Worm (Caenorhabditis elegans): ENCODE measurements around the gene ooc-5.

ooc-5 gene

DNA sequence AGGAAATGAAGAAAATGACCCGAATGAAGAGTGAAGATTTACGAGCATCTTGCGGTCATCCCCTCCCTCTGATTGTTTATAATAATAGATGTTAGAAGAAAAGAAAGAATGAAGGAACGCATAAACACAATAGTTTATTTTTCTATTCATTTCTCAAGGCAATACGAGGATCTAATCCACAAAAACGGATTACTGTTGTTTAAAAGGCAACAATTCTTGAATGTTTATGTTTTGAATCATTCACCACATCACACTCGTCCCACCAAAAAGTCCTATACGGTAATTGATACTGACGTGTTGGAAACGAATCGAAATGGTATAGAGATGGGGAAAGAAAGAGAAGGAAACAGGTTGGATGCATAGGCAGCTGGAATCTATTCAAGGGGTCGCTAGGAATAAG lies 28.7 kb downstream of the ooc-5 start:
- no peak for TF ChIP-seq nhr-120 (GFP tag; IDR thresholded peaks at IDR 0.05)
- no peak for TF ChIP-seq D2030.7 (GFP tag; IDR thresholded peaks at IDR 0.05)
- TF ChIP-seq cebp-2 (GFP tag; IDR thresholded peaks at IDR 0.05), result no peak
- TF ChIP-seq athp-1 (tag; optimal IDR thresholded peaks at IDR 0.05), result no peak
- TF ChIP-seq cebp-1 (GFP tag; IDR thresholded peaks at IDR 0.05), result no peak
- no peak for TF ChIP-seq cebp-1 (tag; optimal IDR thresholded peaks at IDR 0.05)
- TF ChIP-seq tlf-1 (GFP tag; optimal IDR thresholded peaks at IDR 0.05), result no peak
- TF ChIP-seq Y53F4B.3 (GFP tag; IDR thresholded peaks at IDR 0.05), result no peak
- no peak for TF ChIP-seq lin-40 (tag; optimal IDR thresholded peaks at IDR 0.05)
- TF ChIP-seq F10E7.11 (tag; optimal IDR thresholded peaks at IDR 0.05), result no peak
- TF ChIP-seq pbrm-1 (GFP tag; IDR thresholded peaks at IDR 0.05), result no peak
- TF ChIP-seq Y95B8A.8 (GFP tag; IDR thresholded peaks at IDR 0.05), result no peak
- no peak for TF ChIP-seq ceh-58 (GFP tag; IDR thresholded peaks at IDR 0.05)
- no peak for TF ChIP-seq lsl-1 (GFP tag; optimal IDR thresholded peaks at IDR 0.05)
- TF ChIP-seq madf-3 (GFP tag; IDR thresholded peaks at IDR 0.05), result no peak

DNA sequence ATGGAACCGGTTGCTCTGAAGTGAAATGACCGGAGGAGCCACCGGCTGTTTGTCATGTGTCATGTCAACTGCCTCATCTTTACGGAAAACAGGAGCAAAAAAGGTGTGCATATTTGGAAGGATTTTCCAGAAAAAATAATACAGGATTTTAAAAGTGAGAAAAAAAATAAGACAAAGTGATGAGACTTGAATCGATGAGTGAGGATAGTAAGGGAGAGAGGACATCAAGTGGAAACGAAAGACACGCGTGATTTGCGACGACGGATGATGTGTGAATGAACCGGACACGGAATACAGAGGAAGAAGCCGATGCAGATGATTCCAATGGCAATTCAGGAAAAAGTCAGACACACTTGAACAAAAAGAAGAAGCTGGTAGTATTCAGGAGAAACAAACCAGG lies 31.4 kb downstream of the ooc-5 start:
- no peak for TF ChIP-seq mel-28 (tag; optimal IDR thresholded peaks at IDR 0.05; ENCODE audit: borderline replicate concordance)
- no peak for TF ChIP-seq chd-7 (tag; optimal IDR thresholded peaks at IDR 0.05)
- TF ChIP-seq egrh-3 (GFP tag; IDR thresholded peaks at IDR 0.05), result no peak
- TF ChIP-seq nhr-120 (GFP tag; IDR thresholded peaks at IDR 0.05), result no peak
- TF ChIP-seq ceh-91 (GFP tag; IDR thresholded peaks at IDR 0.05), result no peak
- TF ChIP-seq nhr-80 (tag; optimal IDR thresholded peaks at IDR 0.05), result no peak
- TF ChIP-seq B0336.3 (GFP tag; IDR thresholded peaks at IDR 0.05), result no peak
- TF ChIP-seq ekl-4 (GFP tag; IDR thresholded peaks at IDR 0.05), result no peak
- no peak for TF ChIP-seq egl-44 (GFP tag; IDR thresholded peaks at IDR 0.05)
- no peak for TF ChIP-seq athp-1 (tag; optimal IDR thresholded peaks at IDR 0.05)
- TF ChIP-seq nfya-1 (tag; optimal IDR thresholded peaks at IDR 0.05; ENCODE audit: borderline replicate concordance, insufficient read depth), result no peak
- TF ChIP-seq tbp1 (GFP tag; optimal IDR thresholded peaks at IDR 0.05), result no peak
- TF ChIP-seq let-607 (tag; optimal IDR thresholded peaks at IDR 0.05), result no peak
- TF ChIP-seq T07F8.4 (tag; optimal IDR thresholded peaks at IDR 0.05), result no peak
- no peak for TF ChIP-seq attf-3 (GFP tag; conservative IDR thresholded peaks at IDR 0.05)
- TF ChIP-seq nfya-2 (GFP tag; IDR thresholded peaks at IDR 0.05), result no peak
- TF ChIP-seq F52B5.7 (tag; optimal IDR thresholded peaks at IDR 0.05), result no peak
- TF ChIP-seq dpff-1 (tag; optimal IDR thresholded peaks at IDR 0.05), result no peak
- no peak for TF ChIP-seq sptf-2 (GFP tag; optimal IDR thresholded peaks at IDR 0.05)
- no peak for TF ChIP-seq F57C9.4 (tag; optimal IDR thresholded peaks at IDR 0.05)

DNA sequence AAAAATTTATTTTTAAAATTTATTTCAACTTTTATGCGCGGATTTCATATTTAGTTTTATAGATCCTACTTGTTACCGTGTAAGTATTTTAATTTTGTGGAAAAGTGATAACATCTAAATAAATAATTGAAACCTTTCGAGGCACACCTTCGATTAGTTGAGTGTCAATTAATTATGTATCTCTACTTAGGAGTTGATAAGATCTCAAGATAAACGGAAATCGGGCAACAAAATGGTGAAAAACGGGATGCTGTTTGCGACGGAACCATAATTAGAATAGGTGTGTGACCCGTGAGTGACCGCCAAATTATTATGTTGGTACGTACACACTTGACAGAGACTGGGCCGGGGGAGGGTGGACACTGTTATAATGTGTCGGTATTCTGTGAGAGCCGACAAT lies 33.4 kb downstream of the ooc-5 start:
- TF ChIP-seq B0019.2 (GFP tag; conservative IDR thresholded peaks at IDR 0.05) (no peak), Y53F4B.3 (GFP tag; IDR thresholded peaks at IDR 0.05) (no peak), mel-28 (tag; optimal IDR thresholded peaks at IDR 0.05; ENCODE audit: borderline replicate concordance) (no peak), ztf-3 (GFP tag; optimal IDR thresholded peaks at IDR 0.05) (no peak), unc-62 (GFP tag; optimal IDR thresholded peaks at IDR 0.05) (no peak), bed-1 (GFP tag; IDR thresholded peaks at IDR 0.05) (no peak)

DNA sequence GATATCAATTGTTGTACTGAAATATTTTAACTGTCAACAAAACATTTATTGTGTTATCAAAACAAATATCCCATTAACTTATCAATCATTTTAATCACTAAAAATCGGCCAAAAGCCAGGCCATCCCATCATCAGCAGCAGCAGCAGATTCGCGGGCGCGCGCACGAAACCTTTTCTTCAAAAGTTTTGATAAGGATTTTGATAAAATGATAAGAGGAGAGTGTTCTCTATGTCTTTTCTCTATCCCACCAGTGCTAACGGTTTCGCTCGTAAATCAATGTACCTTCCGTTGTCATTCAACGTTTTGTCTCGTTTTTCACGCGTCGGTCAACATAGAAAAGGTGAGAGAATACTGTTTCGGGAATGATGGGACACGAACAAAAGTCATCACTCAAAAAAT lies 35.1 kb downstream of the ooc-5 start:
- no peak for TF ChIP-seq F49E8.2 (tag; optimal IDR thresholded peaks at IDR 0.05; ENCODE audit: insufficient read depth)
- TF ChIP-seq lsl-1 (GFP tag; optimal IDR thresholded peaks at IDR 0.05), result no peak
- no peak for TF ChIP-seq aptf-3 (GFP tag; IDR thresholded peaks at IDR 0.05)
- TF ChIP-seq F10E7.11 (tag; optimal IDR thresholded peaks at IDR 0.05), result no peak
- TF ChIP-seq F39B2.1 (GFP tag; IDR thresholded peaks at IDR 0.05), result no peak
- TF ChIP-seq Y53F4B.3 (GFP tag; IDR thresholded peaks at IDR 0.05), result no peak
- TF ChIP-seq dox-1 (GFP tag; IDR thresholded peaks at IDR 0.05), result no peak
- no peak for TF ChIP-seq B0336.3 (GFP tag; IDR thresholded peaks at IDR 0.05)
- no peak for TF ChIP-seq madf-10 (tag; optimal IDR thresholded peaks at IDR 0.05)
- no peak for TF ChIP-seq egrh-3 (GFP tag; IDR thresholded peaks at IDR 0.05)
- TF ChIP-seq hlh-12 (tag; optimal IDR thresholded peaks at IDR 0.05), result no peak
- no peak for TF ChIP-seq zfh-2 (GFP tag; conservative IDR thresholded peaks at IDR 0.05)
- TF ChIP-seq him-1 (tag; optimal IDR thresholded peaks at IDR 0.05), result no peak
- no peak for TF ChIP-seq fkh-3 (tag; optimal IDR thresholded peaks at IDR 0.05)
- TF ChIP-seq nhr-27 (tag; optimal IDR thresholded peaks at IDR 0.05), result no peak
- TF ChIP-seq ekl-4 (GFP tag; IDR thresholded peaks at IDR 0.05), result no peak
